Worm (Caenorhabditis elegans): ENCODE data around the gene T25D3.3.

T25D3.3 gene

ce11 chrII:122008-122407, 30.4 kb upstream of the T25D3.3 start:
- TF ChIP-seq nhr-76 (tag; optimal IDR thresholded peaks at IDR 0.05) (no peak), elt-3 (tag; optimal IDR thresholded peaks at IDR 0.05) (no peak), nhr-23 (tag; optimal IDR thresholded peaks at IDR 0.05) (no peak), ceh-9 (tag; optimal IDR thresholded peaks at IDR 0.05) (no peak), nhr-77 (tag; optimal IDR thresholded peaks at IDR 0.05) (no peak), ZK546.5 (tag; optimal IDR thresholded peaks at IDR 0.05) (no peak), lsy-12 (tag; optimal IDR thresholded peaks at IDR 0.05) (no peak), snpc-4 (tag; optimal IDR thresholded peaks at IDR 0.05) (no peak), daf-12 (tag; optimal IDR thresholded peaks at IDR 0.05) (no peak), hmg-11 (tag; optimal IDR thresholded peaks at IDR 0.05) (peak; percentile 35), lin-39 (tag; optimal IDR thresholded peaks at IDR 0.05) (no peak), egl-27 (tag; optimal IDR thresholded peaks at IDR 0.05) (no peak), eor-1 (tag; optimal IDR thresholded peaks at IDR 0.05) (no peak), nhr-237 (tag; optimal IDR thresholded peaks at IDR 0.05) (no peak), fkh-2 (tag; optimal IDR thresholded peaks at IDR 0.05) (no peak), nhr-12 (tag; optimal IDR thresholded peaks at IDR 0.05) (no peak), nhr-67 (tag; optimal IDR thresholded peaks at IDR 0.05) (no peak), mdl-1 (tag; optimal IDR thresholded peaks at IDR 0.05) (no peak), pqm-1 (tag; optimal IDR thresholded peaks at IDR 0.05) (no peak), egl-5 (tag; optimal IDR thresholded peaks at IDR 0.05) (no peak), sea-2 (GFP tag; optimal IDR thresholded peaks at IDR 0.05) (no peak), nhr-25 (tag; optimal IDR thresholded peaks at IDR 0.05) (peak; percentile 86), ztf-11 (tag; optimal IDR thresholded peaks at IDR 0.05) (no peak), nhr-11 (tag; optimal IDR thresholded peaks at IDR 0.05) (no peak), elt-1 (tag; optimal IDR thresholded peaks at IDR 0.05) (no peak), nhr-28 (tag; optimal IDR thresholded peaks at IDR 0.05) (no peak), pha-4 (tag; optimal IDR thresholded peaks at IDR 0.05) (peak; percentile 26)

DNA sequence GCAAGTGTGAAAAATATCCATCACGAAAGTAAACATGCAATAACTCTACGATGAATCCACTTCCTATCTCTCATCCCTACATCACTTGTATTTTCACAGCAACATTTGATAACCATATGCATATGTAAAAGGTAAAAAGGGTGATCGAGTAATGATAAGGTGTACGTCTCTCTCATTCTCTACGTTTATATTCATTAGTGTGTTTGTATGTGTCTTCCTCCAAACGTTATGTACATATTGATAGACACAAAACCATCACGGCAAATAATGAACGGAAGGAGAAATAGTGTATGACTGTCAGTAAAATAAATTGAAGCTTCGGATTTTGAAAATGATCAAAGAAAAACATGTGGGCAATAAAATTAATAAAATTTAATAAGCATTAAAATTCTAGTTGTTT, 29.9 kb upstream of the T25D3.3 start:
- TF ChIP-seq pqm-1 (tag; optimal IDR thresholded peaks at IDR 0.05) (peak; percentile 49), nhr-25 (tag; optimal IDR thresholded peaks at IDR 0.05) (no peak), ceh-16 (tag; optimal IDR thresholded peaks at IDR 0.05) (no peak), skn-1 (tag; optimal IDR thresholded peaks at IDR 0.05) (peak; percentile 5), pha-4 (tag; optimal IDR thresholded peaks at IDR 0.05) (peak; percentile 75), elt-2 (tag; optimal IDR thresholded peaks at IDR 0.05) (peak; percentile 55)

ce11 chrII:124904-125303, 27.5 kb upstream of the T25D3.3 start, which contains the start of gene nmur-2:
Gene nmur-2, minus strand, starts transcription at chrII:125004.
- TF ChIP-seq sea-2 (GFP tag; optimal IDR thresholded peaks at IDR 0.05) (no peak), ceh-28 (tag; optimal IDR thresholded peaks at IDR 0.05) (no peak), skn-1 (tag; optimal IDR thresholded peaks at IDR 0.05) (no peak), nhr-23 (tag; optimal IDR thresholded peaks at IDR 0.05) (no peak), tbx-2 (tag; optimal IDR thresholded peaks at IDR 0.05) (no peak), nhr-12 (tag; optimal IDR thresholded peaks at IDR 0.05) (no peak), egl-27 (tag; optimal IDR thresholded peaks at IDR 0.05) (no peak), ceh-9 (tag; optimal IDR thresholded peaks at IDR 0.05) (no peak), ztf-11 (tag; optimal IDR thresholded peaks at IDR 0.05) (no peak), fkh-2 (tag; optimal IDR thresholded peaks at IDR 0.05) (no peak), daf-12 (tag; optimal IDR thresholded peaks at IDR 0.05) (no peak), eor-1 (tag; optimal IDR thresholded peaks at IDR 0.05) (no peak), aly-2 (tag; optimal IDR thresholded peaks at IDR 0.05) (no peak), ama-1 (optimal IDR thresholded peaks at IDR 0.05) (no peak), pha-4 (tag; optimal IDR thresholded peaks at IDR 0.05) (no peak)

DNA sequence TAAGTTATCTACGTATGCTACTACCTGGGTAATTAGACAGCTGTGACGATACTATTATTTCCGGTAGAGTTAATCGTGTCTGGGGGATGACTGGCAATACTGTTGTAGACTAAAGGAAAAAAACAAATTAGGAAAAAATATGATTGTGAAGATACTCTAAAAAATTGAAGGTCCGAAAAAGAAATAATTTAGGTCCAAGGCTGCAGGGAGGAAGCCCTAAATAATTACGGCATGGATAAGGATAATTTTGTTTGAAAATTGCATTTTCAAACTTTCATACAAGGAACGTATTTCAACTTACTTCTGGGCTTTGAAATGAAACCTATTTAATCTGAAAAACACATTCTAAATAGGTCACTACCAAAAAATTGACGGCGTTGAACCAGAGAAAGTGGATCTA, 23.5 kb upstream of the T25D3.3 start, which contains the start of gene srd-3:
Gene srd-3 (minus strand): TSS at position 101 of the 400 bp plus-strand sequence.
- TF ChIP-seq ceh-16 (tag; optimal IDR thresholded peaks at IDR 0.05) (no peak), nhr-25 (tag; optimal IDR thresholded peaks at IDR 0.05) (no peak), unc-62 (GFP tag; optimal IDR thresholded peaks at IDR 0.05) (no peak), lsy-12 (tag; optimal IDR thresholded peaks at IDR 0.05) (no peak), nfya-1 (tag; optimal IDR thresholded peaks at IDR 0.05; ENCODE audit: insufficient read depth) (no peak), pha-4 (tag; optimal IDR thresholded peaks at IDR 0.05) (no peak), egl-27 (tag; optimal IDR thresholded peaks at IDR 0.05) (no peak), ama-1 (optimal IDR thresholded peaks at IDR 0.05) (no peak), elt-1 (tag; optimal IDR thresholded peaks at IDR 0.05) (no peak), fkh-10 (GFP tag; optimal IDR thresholded peaks at IDR 0.05) (no peak), tbx-2 (tag; optimal IDR thresholded peaks at IDR 0.05) (no peak), fkh-2 (tag; optimal IDR thresholded peaks at IDR 0.05) (no peak), sea-2 (GFP tag; optimal IDR thresholded peaks at IDR 0.05) (no peak), hmg-11 (tag; optimal IDR thresholded peaks at IDR 0.05) (no peak), snpc-4 (tag; optimal IDR thresholded peaks at IDR 0.05) (no peak), unc-39 (tag; optimal IDR thresholded peaks at IDR 0.05) (no peak), lin-39 (tag; optimal IDR thresholded peaks at IDR 0.05) (no peak), jun-1 (tag; optimal IDR thresholded peaks at IDR 0.05) (no peak)
